Fruit fly (Drosophila melanogaster): Measurements from ENCODE around the gene Gmap.

Gene Gmap

DNA sequence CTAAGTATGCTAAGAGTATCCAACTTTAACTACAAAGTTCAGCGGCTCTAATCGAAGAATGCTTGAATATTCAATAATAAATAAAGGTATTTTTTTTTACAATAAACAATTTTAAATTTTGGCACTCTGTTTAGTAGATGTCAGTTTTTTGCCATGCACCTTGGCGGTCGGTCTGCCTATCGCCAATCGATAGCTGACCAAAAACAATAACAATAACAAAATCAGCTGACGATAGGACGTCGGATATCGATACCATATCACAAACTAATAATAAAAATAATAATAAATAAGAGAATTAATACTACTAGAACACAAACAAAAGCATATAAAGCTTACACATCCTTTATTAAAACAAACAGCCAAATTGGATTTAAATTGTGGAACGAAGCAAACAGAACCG is at the start of gene Gmap:
TSS of gene Gmap (plus strand) at position 241 of the 400 bp plus-strand sequence.
- no peak for TF ChIP-seq psq (optimal IDR thresholded peaks at IDR 0.05)
- TF ChIP-seq pan (optimal IDR thresholded peaks at IDR 0.05): no peak
- no peak for TF ChIP-seq EcR (GFP tag; optimal IDR thresholded peaks at IDR 0.05)
- no peak for TF ChIP-seq CG8478 (optimal IDR thresholded peaks at IDR 0.05)
- no peak for TF ChIP-seq usp (GFP tag; optimal IDR thresholded peaks at IDR 0.05)
- TF ChIP-seq Dll (optimal IDR thresholded peaks at IDR 0.05): no peak

DNA sequence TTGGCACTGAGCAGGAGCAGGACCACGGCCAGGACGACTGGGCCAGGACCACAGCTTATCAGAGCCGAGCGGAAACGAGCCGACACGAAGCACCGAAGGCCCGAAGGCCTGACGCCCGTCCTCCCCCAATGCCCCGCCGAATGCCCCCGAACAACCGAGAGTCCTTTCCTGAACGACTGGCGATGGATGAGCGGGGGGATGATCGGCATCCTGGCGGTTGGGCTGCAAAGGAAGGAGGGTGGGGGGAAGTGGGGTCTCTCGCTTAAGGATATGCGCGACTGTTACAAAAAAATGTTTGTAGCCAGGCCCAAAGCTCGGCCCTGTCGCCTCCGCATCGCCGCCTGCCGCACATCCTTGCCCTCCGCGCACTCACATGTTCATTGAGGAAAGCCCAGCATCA is 45.5 kb upstream of the Gmap start, which contains the start of gene Cngl:
TSS of gene Cngl (minus strand) at position 8 of the 400 bp plus-strand sequence.
- no peak for TF ChIP-seq Dll (optimal IDR thresholded peaks at IDR 0.05)

DNA sequence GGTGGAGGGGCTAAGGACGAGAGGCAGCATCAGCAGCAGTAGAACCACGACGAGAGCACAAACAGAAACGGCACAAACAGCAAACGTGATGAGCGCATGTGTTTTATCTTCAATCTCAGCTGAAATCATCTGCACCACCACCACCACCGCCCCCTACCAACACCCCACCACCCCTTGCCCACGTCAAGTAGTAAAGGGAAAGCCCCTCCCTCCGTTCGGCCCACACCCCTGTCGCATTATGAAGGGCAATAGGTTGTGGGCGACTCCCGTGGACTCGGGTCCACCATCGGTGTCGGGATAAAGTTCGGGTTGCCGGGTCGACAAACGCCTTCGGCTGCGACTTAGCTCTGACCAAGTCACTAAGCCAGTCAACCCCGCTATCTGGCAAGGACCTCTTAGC is 43.2 kb upstream of the Gmap start:
- TF ChIP-seq pan (optimal IDR thresholded peaks at IDR 0.05): no peak
- no peak for TF ChIP-seq psq (optimal IDR thresholded peaks at IDR 0.05)
- TF ChIP-seq usp (GFP tag; optimal IDR thresholded peaks at IDR 0.05): no peak
- TF ChIP-seq CG8478 (optimal IDR thresholded peaks at IDR 0.05): no peak
- no peak for TF ChIP-seq EcR (GFP tag; optimal IDR thresholded peaks at IDR 0.05)
- no peak for TF ChIP-seq Dll (optimal IDR thresholded peaks at IDR 0.05)

DNA sequence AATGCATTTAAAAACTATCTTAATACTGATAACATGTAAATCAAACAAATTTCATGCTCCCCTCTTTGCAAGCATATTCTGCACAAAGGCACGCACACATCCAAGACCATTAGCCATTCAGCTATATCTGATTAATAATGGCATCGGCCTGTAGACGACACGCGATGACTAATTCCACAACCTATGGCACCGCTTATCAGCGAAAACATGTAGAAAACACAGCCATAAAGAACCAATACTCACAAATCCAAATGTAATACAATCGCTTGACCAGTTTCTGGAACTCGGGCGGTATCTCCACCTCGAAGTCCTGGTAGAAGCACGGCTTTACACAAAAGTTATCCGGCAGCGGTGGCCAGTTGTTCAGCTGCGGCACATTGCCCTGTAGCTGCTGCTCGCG is 38.6 kb upstream of the Gmap start:
- TF ChIP-seq EcR (GFP tag; optimal IDR thresholded peaks at IDR 0.05): no peak
- TF ChIP-seq usp (GFP tag; optimal IDR thresholded peaks at IDR 0.05): no peak
- no peak for TF ChIP-seq CG8478 (optimal IDR thresholded peaks at IDR 0.05)
- no peak for TF ChIP-seq pan (optimal IDR thresholded peaks at IDR 0.05)
- no peak for TF ChIP-seq psq (optimal IDR thresholded peaks at IDR 0.05)

DNA sequence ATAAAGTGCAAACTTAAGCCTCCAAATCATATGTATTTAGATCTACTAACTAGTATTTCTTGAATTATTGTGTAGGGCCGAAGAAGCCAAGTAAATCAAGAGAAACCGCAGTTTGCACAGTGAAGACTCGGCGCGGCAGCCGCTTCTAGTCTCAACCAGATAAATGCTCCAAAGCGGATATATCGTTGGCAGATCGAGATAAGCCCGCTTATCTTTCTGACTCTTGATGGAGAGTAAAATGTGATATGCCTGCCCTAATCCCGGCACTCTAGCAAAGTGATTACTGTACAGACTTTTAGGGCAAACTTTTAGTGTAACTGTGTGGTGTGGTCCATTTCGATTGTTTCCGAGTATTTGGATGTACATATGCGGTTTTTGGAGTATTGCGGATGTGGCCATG is 37.9 kb upstream of the Gmap start:
- TF ChIP-seq Dll (optimal IDR thresholded peaks at IDR 0.05): no peak
- no peak for TF ChIP-seq CG8478 (optimal IDR thresholded peaks at IDR 0.05)
- TF ChIP-seq usp (GFP tag; optimal IDR thresholded peaks at IDR 0.05): no peak
- TF ChIP-seq pan (optimal IDR thresholded peaks at IDR 0.05): no peak
- TF ChIP-seq psq (optimal IDR thresholded peaks at IDR 0.05): no peak
- no peak for TF ChIP-seq EcR (GFP tag; optimal IDR thresholded peaks at IDR 0.05)

DNA sequence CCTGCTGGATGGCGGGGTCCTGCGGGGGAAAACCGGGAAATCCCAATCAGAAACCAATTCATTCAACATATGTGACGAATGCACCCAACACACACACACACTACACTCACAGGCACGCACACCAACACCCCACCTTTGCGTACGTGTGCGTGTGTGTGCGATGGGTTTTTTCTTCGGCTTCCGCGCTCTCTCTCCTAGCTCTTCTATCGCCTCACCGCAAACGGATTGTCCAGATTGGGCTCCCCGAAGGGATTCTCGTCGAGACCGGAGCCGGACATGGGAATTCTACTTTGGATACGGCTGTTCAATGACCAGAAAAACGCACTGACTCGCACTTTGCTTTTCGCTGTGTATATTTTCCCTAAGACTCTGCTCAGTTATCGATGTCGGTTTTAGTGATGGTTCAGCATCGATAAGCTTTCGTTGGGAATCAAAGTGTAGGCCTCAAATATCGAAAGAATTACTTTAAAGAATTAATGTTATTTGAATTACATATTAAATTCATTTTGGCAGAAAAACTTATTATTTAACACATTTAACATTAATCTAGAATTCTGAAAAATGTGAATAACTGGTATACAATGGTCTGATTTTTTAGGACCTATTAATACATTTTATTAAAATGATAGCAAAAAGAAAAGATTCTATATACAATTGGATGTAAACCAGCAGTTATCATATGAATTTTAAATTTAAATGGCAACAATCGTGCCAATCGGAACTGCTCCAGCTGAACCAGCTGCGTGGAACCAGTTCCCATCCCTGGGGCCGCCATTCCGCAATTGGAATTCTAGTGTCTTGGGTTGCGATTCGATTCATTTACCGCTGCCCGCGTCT is 37.0 kb upstream of the Gmap start, which contains the start of the genes Scamp and Ahcy:
TSS of gene Scamp (minus strand) at position 394 of the 837 bp plus-strand sequence.
TSS of gene Ahcy (plus strand) at position 772 of the 837 bp plus-strand sequence.
- TF ChIP-seq EcR (GFP tag; optimal IDR thresholded peaks at IDR 0.05) (no peak), usp (GFP tag; optimal IDR thresholded peaks at IDR 0.05) (no peak), psq (optimal IDR thresholded peaks at IDR 0.05) (no peak), pan (optimal IDR thresholded peaks at IDR 0.05) (no peak), CG8478 (optimal IDR thresholded peaks at IDR 0.05) (no peak), Dll (optimal IDR thresholded peaks at IDR 0.05) (no peak)

DNA sequence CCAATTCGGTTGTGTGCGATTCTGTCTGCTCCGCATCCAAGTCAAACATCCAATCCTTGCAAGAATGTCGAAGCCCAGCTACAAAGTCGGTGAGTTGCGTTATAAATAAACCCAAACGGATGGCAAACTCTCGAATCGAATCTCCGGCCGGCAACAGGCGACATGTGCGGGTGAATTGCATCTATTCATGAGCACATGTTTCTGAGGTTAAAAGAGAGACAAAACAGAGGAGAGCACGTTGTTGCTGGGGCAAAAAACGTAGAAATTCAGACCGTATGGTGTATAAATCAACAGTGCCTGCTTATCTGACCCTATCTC is 36.4 kb upstream of the Gmap start:
- no peak for TF ChIP-seq pan (optimal IDR thresholded peaks at IDR 0.05)
- no peak for TF ChIP-seq CG8478 (optimal IDR thresholded peaks at IDR 0.05)

DNA sequence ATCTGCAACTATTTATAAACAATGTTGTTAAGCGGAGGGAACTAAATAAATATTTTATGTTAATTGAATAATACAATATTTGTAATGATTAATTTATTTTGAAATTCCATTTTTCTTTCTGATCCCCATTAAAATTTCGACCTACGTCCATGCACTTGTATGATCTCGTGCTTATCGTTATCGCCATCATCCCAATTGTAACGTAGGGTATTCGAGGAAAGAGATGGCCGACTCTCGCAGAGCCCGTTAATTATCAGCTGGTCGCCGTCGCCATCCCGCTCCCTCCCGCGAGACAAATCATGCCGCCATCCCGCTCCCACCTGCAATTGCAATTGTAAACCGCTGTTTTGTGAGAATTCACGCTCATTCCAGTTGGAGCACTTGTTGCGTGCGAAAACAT is 33.6 kb upstream of the Gmap start, which contains the start of gene CG11655:
TSS of gene CG11655 (plus strand) at position 351 of the 400 bp plus-strand sequence.
- TF ChIP-seq psq (optimal IDR thresholded peaks at IDR 0.05) (no peak), usp (GFP tag; optimal IDR thresholded peaks at IDR 0.05) (no peak), CG8478 (optimal IDR thresholded peaks at IDR 0.05) (no peak), EcR (GFP tag; optimal IDR thresholded peaks at IDR 0.05) (no peak), Dll (optimal IDR thresholded peaks at IDR 0.05) (no peak), pan (optimal IDR thresholded peaks at IDR 0.05) (no peak)

DNA sequence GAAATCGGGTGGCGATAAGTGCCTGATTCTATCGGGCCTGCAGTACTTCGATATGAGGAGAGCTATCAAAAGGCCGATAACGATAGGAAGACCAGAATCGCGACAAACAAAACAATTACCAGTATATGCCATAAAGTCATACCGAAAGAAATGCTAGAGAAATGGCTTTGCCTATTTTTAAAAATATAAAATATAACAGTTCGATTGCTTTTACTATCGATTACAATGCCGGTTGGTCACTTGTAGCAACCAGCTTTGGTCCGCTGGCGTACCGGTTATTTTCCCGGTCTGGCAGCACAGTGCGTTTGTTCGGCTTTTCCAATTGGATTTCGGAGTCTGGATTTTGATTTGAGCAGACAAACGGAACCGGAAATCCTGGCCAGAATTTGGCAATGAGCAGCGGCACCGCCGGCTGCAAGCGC is 24.3 kb upstream of the Gmap start, which contains the start of the genes shtd, CG6294 and CG6299:
TSS of gene shtd (minus strand) at position 6 of the 422 bp plus-strand sequence.
TSS of gene CG6294 (plus strand) at position 287 of the 422 bp plus-strand sequence.
TSS of gene CG6299 (plus strand) at position 287 of the 422 bp plus-strand sequence.
- TF ChIP-seq EcR (GFP tag; optimal IDR thresholded peaks at IDR 0.05): no peak
- no peak for TF ChIP-seq pan (optimal IDR thresholded peaks at IDR 0.05)

DNA sequence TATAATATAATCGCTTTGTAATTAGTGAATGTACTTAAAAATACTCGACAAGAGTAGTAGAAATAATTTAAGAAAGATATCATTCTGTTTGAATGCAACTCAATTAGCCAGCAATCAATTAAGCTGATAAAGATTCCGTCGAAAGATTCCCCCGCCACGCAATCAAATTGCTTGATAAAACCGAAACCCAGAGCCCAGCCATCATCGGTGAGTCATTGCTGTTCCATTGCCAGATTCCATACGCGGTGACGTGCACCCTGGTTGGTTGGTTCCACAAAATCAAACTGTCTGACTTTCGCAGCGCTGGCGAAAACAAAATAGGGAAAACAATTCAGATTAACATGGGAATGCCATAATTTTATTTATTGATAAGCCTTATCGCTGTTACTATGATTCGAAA is 22.2 kb upstream of the Gmap start:
- TF ChIP-seq psq (optimal IDR thresholded peaks at IDR 0.05): no peak
- no peak for TF ChIP-seq EcR (GFP tag; optimal IDR thresholded peaks at IDR 0.05)
- no peak for TF ChIP-seq pan (optimal IDR thresholded peaks at IDR 0.05)
- no peak for TF ChIP-seq usp (GFP tag; optimal IDR thresholded peaks at IDR 0.05)

DNA sequence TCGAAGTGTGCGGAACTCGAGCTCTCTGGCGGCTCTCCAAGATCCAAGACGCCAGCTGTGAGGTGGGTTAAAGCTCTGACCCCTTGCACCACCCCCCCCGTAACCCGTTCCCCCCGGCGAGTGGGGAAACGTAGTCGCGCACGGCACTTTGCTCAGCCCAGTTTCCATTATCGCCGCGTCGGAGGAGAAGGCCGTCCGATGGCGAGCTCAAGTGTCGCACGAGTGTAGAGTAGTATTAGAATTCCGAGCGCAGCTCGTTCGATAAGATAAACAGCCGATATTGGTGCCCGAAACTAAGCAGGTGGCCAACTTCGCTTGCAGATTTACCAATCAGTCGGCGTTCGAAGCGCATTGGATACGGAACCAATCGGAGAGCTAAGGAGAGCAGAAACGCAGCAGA is 21.3 kb upstream of the Gmap start:
- no peak for TF ChIP-seq Dll (optimal IDR thresholded peaks at IDR 0.05)
- no peak for TF ChIP-seq EcR (GFP tag; optimal IDR thresholded peaks at IDR 0.05)
- TF ChIP-seq pan (optimal IDR thresholded peaks at IDR 0.05): no peak
- no peak for TF ChIP-seq usp (GFP tag; optimal IDR thresholded peaks at IDR 0.05)
- TF ChIP-seq psq (optimal IDR thresholded peaks at IDR 0.05): no peak
- no peak for TF ChIP-seq CG8478 (optimal IDR thresholded peaks at IDR 0.05)

DNA sequence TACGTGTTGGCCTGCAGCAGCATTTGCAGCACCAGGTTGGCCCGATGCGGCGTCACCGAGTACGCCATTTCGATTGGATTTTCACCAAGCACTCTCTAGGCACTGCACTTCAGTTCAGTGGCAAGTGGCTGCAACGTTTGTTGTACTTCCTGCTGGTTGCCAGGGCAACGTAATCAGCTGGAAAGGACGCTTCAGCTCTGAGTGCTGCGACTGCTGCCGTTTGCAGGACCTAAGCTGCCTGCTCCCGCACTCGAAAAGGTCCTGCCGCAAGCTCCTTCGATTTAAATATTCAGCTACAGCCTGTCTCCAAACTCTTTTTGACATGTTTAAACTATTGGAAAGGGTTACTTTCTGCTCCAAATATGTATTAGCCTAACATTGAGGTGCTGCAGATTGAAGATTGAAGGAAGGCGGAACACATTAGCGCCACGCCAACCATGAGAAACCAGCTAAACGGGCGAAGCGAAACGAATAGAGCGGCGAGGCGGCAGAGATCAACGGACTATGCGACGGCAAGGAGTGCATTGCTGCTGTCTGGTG is 19.2 kb upstream of the Gmap start, which contains the start of the genes CG15642 and CG15641:
TSS of gene CG15642 (minus strand) at position 356 of the 540 bp plus-strand sequence.
TSS of gene CG15641 (plus strand) at position 490 of the 540 bp plus-strand sequence.
- no peak for TF ChIP-seq EcR (GFP tag; optimal IDR thresholded peaks at IDR 0.05)
- no peak for TF ChIP-seq Dll (optimal IDR thresholded peaks at IDR 0.05)
- no peak for TF ChIP-seq pan (optimal IDR thresholded peaks at IDR 0.05)
- no peak for TF ChIP-seq usp (GFP tag; optimal IDR thresholded peaks at IDR 0.05)
- no peak for TF ChIP-seq psq (optimal IDR thresholded peaks at IDR 0.05)
- TF ChIP-seq CG8478 (optimal IDR thresholded peaks at IDR 0.05): no peak

Measured in whole organism.